Worm (Caenorhabditis elegans) whole organism, L4 larva: ENCODE results near the gene fbxb-60.

Experiments used
- D1046.2 ChIP-seq: fragments of 200-800 bp; sonication (Bioruptor generic); IDR thresholded peaks from 2 replicates; pipeline ENCODE4 v1.3.6; 2022; ENCODE audit warnings: missing genetic modification characterization, missing compliant biosample characterization
- ZK337.2 ChIP-seq: fragments of 200-800 bp; sonication (Bioruptor generic); IDR thresholded peaks from 2 replicates; pipeline ENCODE4 v1.3.6; 2022; ENCODE audit warnings: missing genetic modification reagents, missing genetic modification characterization, missing compliant biosample characterization
- aha-1 ChIP-seq: fragments of 150-350 bp; peaks from one replicate; lab custom pipeline; 2014; ENCODE audit warnings: missing biosample characterization, missing genetic modification characterization
- ama-1 ChIP-seq: fragments of 150-350 bp; optimal IDR thresholded peaks from 2 replicates; lab custom pipeline; 2014; ENCODE audit warnings: inconsistent platforms, mixed read lengths
- ceh-20 ChIP-seq: fragments of 200-800 bp; sonication (Bioruptor generic); IDR thresholded peaks from 2 replicates; pipeline ENCODE4 v1.3.6; 2022; ENCODE audit warnings: missing genetic modification reagents, missing genetic modification characterization, missing compliant biosample characterization
- ceh-32 ChIP-seq: sonication (generic microtip); optimal IDR thresholded peaks from 2 replicates; lab custom pipeline; 2016; ENCODE audit warnings: mild to moderate bottlenecking, missing genetic modification characterization, missing compliant biosample characterization; ENCODE audit not compliant: poor library complexity
- ceh-62 ChIP-seq: sonication (generic microtip); optimal IDR thresholded peaks from 2 replicates; lab custom pipeline; 2017; ENCODE audit warnings: missing biosample characterization, missing genetic modification characterization
- ces-1 ChIP-seq: fragments of 150-350 bp; sonication (generic microtip); optimal IDR thresholded peaks from 4 replicates; lab custom pipeline; 2014; ENCODE audit warnings: missing biosample characterization, missing genetic modification reagents, missing genetic modification characterization
- cey-2 ChIP-seq: sonication (generic microtip); optimal IDR thresholded peaks from 3 replicates; lab custom pipeline; 2017; ENCODE audit warnings: missing genetic modification characterization, mild to moderate bottlenecking, missing compliant biosample characterization, antibody characterized with exemption, borderline replicate concordance; ENCODE audit not compliant: insufficient read depth
- daf-16 ChIP-seq, 3 experiments: sonication (generic microtip); optimal IDR thresholded peaks; 2 replicates each; lab custom pipeline; 2016 to 2017; ENCODE audit warnings: missing genetic modification characterization in 3 of 3, missing genetic modification reagents in 3 of 3, mild to moderate bottlenecking in 2 of 3, missing compliant biosample characterization in 2 of 3, missing biosample characterization in 1 of 3, moderate library complexity in 1 of 3
- dmd-8 ChIP-seq: fragments of 200-800 bp; sonication (Bioruptor generic); IDR thresholded peaks from 2 replicates; pipeline ENCODE4 v1.3.6; 2022; ENCODE audit warnings: missing genetic modification characterization, missing compliant biosample characterization
- dmd-9 ChIP-seq: fragments of 200-800 bp; sonication (Bioruptor generic); IDR thresholded peaks from 2 replicates; pipeline ENCODE4 v1.3.6; 2022; ENCODE audit warnings: missing genetic modification reagents, missing genetic modification characterization, missing compliant biosample characterization
- egl-27 ChIP-seq: sonication (generic microtip); optimal IDR thresholded peaks from 3 replicates; lab custom pipeline; 2017; ENCODE audit warnings: missing biosample characterization, missing genetic modification reagents, missing genetic modification characterization
- egl-43 ChIP-seq: fragments of 200-800 bp; sonication (Bioruptor generic); IDR thresholded peaks from 2 replicates; pipeline ENCODE4 v1.3.6; 2022; ENCODE audit warnings: missing genetic modification reagents, missing genetic modification characterization, missing compliant biosample characterization
- hlh-11 ChIP-seq: fragments of 200-800 bp; sonication (Bioruptor generic); optimal IDR thresholded peaks from 2 replicates; lab custom pipeline; 2018; ENCODE audit warnings: mild to moderate bottlenecking, missing genetic modification characterization, missing compliant biosample characterization
- lin-1 ChIP-seq: fragments of 200-800 bp; sonication (Bioruptor generic); IDR thresholded peaks from 2 replicates; pipeline ENCODE4 v1.3.6; 2022; ENCODE audit warnings: missing genetic modification reagents, missing genetic modification characterization, missing compliant biosample characterization
- lin-13 ChIP-seq: fragments of 150-350 bp; optimal IDR thresholded peaks from 2 replicates; lab custom pipeline; 2014; ENCODE audit warnings: missing biosample characterization, missing genetic modification reagents, missing genetic modification characterization
- lin-15B ChIP-seq: fragments of 150-350 bp; sonication (generic microtip); optimal IDR thresholded peaks from 3 replicates; lab custom pipeline; 2014; ENCODE audit warnings: missing biosample characterization, missing genetic modification characterization
- lin-38 ChIP-seq: fragments of 200-800 bp; sonication (Bioruptor generic); IDR thresholded peaks from 2 replicates; pipeline ENCODE4 v1.3.6; 2022; ENCODE audit warnings: missing genetic modification reagents, missing genetic modification characterization, missing compliant biosample characterization
- lin-39 ChIP-seq: fragments of 150-350 bp; optimal IDR thresholded peaks from 2 replicates; lab custom pipeline; 2014; ENCODE audit warnings: missing biosample characterization, missing genetic modification reagents, missing genetic modification characterization
- madf-9 ChIP-seq: fragments of 200-800 bp; sonication (Bioruptor generic); conservative IDR thresholded peaks from 2 replicates; pipeline ENCODE4 v1.3.6; 2022; ENCODE audit warnings: missing genetic modification reagents, missing genetic modification characterization, missing compliant biosample characterization
- mdt-29 ChIP-seq: fragments of 200-800 bp; sonication (Bioruptor generic); IDR thresholded peaks from 2 replicates; pipeline ENCODE4 v1.3.6; 2022; ENCODE audit warnings: missing genetic modification reagents, missing genetic modification characterization, missing compliant biosample characterization
- nhr-42 ChIP-seq: fragments of 200-800 bp; sonication (Bioruptor generic); IDR thresholded peaks from 2 replicates; pipeline ENCODE4 v1.3.6; 2022; ENCODE audit warnings: missing genetic modification characterization, missing compliant biosample characterization
- nhr-76 ChIP-seq: fragments of 150-350 bp; optimal IDR thresholded peaks from 2 replicates; lab custom pipeline; 2014; ENCODE audit warnings: missing biosample characterization, missing genetic modification characterization
- pha-4 ChIP-seq, 2 experiments: fragments of 150-350 bp in 1 of 2; fragments of 200-800 bp in 1 of 2; sonication (Bioruptor generic) in 1 of 2; IDR thresholded peaks in 1 of 2; optimal IDR thresholded peaks in 1 of 2; 2 replicates each; pipeline versions ENCODE4 v1.3.6 to Lab custom; 2014 to 2022; ENCODE audit warnings: missing genetic modification characterization in 2 of 2, missing genetic modification reagents in 2 of 2, missing biosample characterization in 1 of 2, missing compliant biosample characterization in 1 of 2
- php-3 ChIP-seq: fragments of 200-800 bp; sonication (Bioruptor generic); IDR thresholded peaks from 2 replicates; pipeline ENCODE4 v1.3.6; 2022; ENCODE audit warnings: missing genetic modification reagents, missing genetic modification characterization, missing compliant biosample characterization
- pqm-1 ChIP-seq: sonication (generic microtip); optimal IDR thresholded peaks from 2 replicates; lab custom pipeline; 2017; ENCODE audit warnings: missing biosample characterization, missing genetic modification characterization
- snpc-1.2 ChIP-seq: fragments of 200-800 bp; sonication (Bioruptor generic); IDR thresholded peaks from 2 replicates; pipeline ENCODE4 v1.3.6; 2022; ENCODE audit warnings: missing genetic modification reagents, missing genetic modification characterization, missing compliant biosample characterization
- spr-3 ChIP-seq: fragments of 200-800 bp; sonication (Bioruptor generic); optimal IDR thresholded peaks from 2 replicates; lab custom pipeline; 2018; ENCODE audit warnings: mild to moderate bottlenecking, missing genetic modification characterization, missing compliant biosample characterization
- tag-97 ChIP-seq: fragments of 200-800 bp; sonication (Bioruptor generic); IDR thresholded peaks from 2 replicates; pipeline ENCODE4 v1.3.6; 2022; ENCODE audit warnings: missing genetic modification characterization, missing compliant biosample characterization
- unc-39 ChIP-seq: sonication (generic microtip); optimal IDR thresholded peaks from 2 replicates; lab custom pipeline; 2017; ENCODE audit warnings: missing biosample characterization, missing genetic modification characterization
- unc-62 ChIP-seq, 3 experiments: fragments of 150-350 bp in 1 of 3; sonication (generic microtip); optimal IDR thresholded peaks in 2 of 3; peaks in 1 of 3; 1 replicate in 1 of 3; 2 replicates in 2 of 3; lab custom pipeline; 2014 to 2017; ENCODE audit warnings: missing biosample characterization in 3 of 3, missing genetic modification characterization in 3 of 3, missing genetic modification reagents in 3 of 3, missing genotype in 1 of 3
- zfp-3 ChIP-seq: fragments of 200-800 bp; sonication (Bioruptor generic); conservative IDR thresholded peaks from 2 replicates; pipeline ENCODE4 v1.3.6; 2022; ENCODE audit warnings: missing genetic modification reagents, missing genetic modification characterization, missing compliant biosample characterization

fbxb-60 gene

ce11 chrV:19279888-19280287, 17.7 kb upstream of the fbxb-60 start, which contains the start of gene F21D9.8:
TSS of gene F21D9.8 (minus strand) at chrV:19279988.
- TF ChIP-seq mdt-29 (GFP tag; lab: Robert Waterston, UW) (no peak), lin-13 (GFP tag; lab: Kevin White, UChicago) (no peak), dmd-9 (GFP tag; lab: Robert Waterston, UW) (no peak), lin-1 (GFP tag; lab: Robert Waterston, UW) (no peak), ces-1 (GFP tag; lab: Kevin White, UChicago) (no peak), egl-27 (no peak), zfp-3 (no peak), ama-1 (lab: Kevin White, UChicago) (no peak), hlh-11 (no peak), lin-15B (tag; lab: Kevin White, UChicago) (no peak)

- TF ChIP-seq egl-43 (GFP tag; lab: Robert Waterston, UW) (no peak), aha-1 (tag; lab: Kevin White, UChicago) (peak; percentile 75), daf-16 (GFP tag; optimal IDR thresholded peaks at IDR 0.05; lab: Kevin White, UChicago) (no peak), daf-16 (tag; optimal IDR thresholded peaks at IDR 0.05; lab: Kevin White, UChicago) (no peak)
These were observed 15.3 kb upstream of the fbxb-60 start, which contains the start of gene fbxb-117 for ce11 chrV:19282314-19282713. TSS of gene fbxb-117 (plus strand) at chrV:19282614.

ce11 chrV:19285921-19286320, 11.7 kb upstream of the fbxb-60 start:
- no peak for TF ChIP-seq nhr-76 (tag; lab: Kevin White, UChicago)
- TF ChIP-seq unc-62 (GFP tag; optimal IDR thresholded peaks at IDR 0.05 in 1 of 2; lab: Kevin White, UChicago): peak in 1 of 2 experiments; percentile 21
- no peak for TF ChIP-seq unc-62 (tag; optimal IDR thresholded peaks at IDR 0.05; lab: Kevin White, UChicago)
- no peak for TF ChIP-seq ceh-20 (GFP tag; lab: Robert Waterston, UW)

DNA sequence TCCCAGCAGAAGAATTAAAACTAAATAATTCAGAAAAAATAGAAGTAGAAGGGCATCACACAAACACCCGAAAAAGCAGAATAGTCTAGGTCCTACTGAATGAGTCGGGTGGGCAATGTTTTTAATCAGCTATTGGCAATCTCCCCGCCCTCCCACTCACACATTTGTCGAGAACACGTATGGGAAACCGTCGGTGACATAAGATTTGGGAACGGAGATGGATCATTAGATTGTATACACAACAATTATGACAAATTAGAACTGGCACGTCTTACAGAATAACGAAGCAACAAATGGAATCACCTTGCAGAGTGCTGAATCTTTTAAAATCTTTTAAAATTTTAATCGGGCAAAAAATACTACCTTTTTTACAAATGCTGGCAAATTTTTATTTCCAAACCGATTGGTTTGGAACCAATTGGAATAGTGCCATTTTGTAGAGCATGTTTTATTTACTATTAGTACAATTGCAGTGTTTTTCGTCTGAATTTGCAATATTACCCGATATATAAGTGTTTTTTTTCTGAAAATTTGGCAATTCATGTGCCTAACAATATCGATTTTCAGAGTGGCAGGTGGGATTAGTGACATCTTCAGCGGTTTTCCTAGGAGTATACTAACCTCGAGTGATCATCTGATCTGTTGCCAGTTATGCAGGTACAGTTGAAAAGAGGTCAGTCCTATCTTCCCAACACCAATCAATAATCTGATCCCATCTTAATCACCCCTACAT, 9.4 kb upstream of the fbxb-60 start, which contains the start of the genes F55C9.3 and fbxb-57:
TSS of gene F55C9.3 (minus strand) at position 101 of the 733 bp plus-strand sequence.
TSS of gene fbxb-57 (plus strand) at position 683 of the 733 bp plus-strand sequence.
- no peak for TF ChIP-seq cey-2 (tag; lab: Kevin White, UChicago)
- TF ChIP-seq madf-9 (GFP tag; lab: Robert Waterston, UW): no peak
- TF ChIP-seq D1046.2: no peak
- peak in 1 of 2 experiments; percentile 71 for TF ChIP-seq unc-62 (GFP tag; optimal IDR thresholded peaks at IDR 0.05 in 1 of 2; lab: Kevin White, UChicago)
- TF ChIP-seq unc-62 (tag; optimal IDR thresholded peaks at IDR 0.05; lab: Kevin White, UChicago): no peak

DNA sequence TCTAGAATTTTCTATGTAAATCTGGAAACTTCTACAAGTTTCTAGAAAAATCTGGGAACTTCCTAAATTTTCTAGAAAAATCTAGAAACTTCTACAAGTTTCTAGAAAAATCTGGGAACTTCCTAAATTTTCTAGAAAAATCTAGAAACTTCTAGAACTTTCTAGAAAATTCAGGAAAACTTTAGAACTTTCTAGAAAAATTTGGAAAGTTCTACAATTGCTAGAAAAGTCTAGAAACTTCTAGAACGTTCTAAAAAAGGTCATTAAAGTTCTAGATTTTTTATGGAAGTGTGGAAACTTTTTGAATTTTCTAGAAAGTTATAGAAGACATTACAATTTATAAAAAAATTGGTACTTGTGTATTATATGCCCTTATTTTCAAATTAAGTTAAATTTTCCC, 4.6 kb upstream of the fbxb-60 start, which contains the start of gene F55C9.5:
TSS of gene F55C9.5 (minus strand) at position 101 of the 400 bp plus-strand sequence.
- TF ChIP-seq ceh-62 (tag; lab: Kevin White, UChicago): no peak
- TF ChIP-seq dmd-8 (GFP tag; lab: Robert Waterston, UW): no peak
- no peak for TF ChIP-seq pqm-1 (tag; lab: Kevin White, UChicago)
- no peak for TF ChIP-seq lin-39 (tag; lab: Kevin White, UChicago)
- TF ChIP-seq lin-38 (GFP tag; lab: Robert Waterston, UW): no peak
- TF ChIP-seq spr-3: no peak
- TF ChIP-seq zfp-3: no peak
- TF ChIP-seq ZK337.2: no peak
- TF ChIP-seq nhr-42 (GFP tag; lab: Robert Waterston, UW): no peak
- no peak for TF ChIP-seq aha-1 (tag; lab: Kevin White, UChicago)
- TF ChIP-seq, all 104 proteins: peak for 0

ce11 chrV:19296723-19297122, 887 bp upstream of the fbxb-60 start, which contains the start of gene F55C9.6:
TSS of gene F55C9.6 (minus strand) at chrV:19296823.
- TF ChIP-seq egl-43 (GFP tag; lab: Robert Waterston, UW) (no peak), unc-39 (tag; lab: Kevin White, UChicago) (no peak), mdt-29 (GFP tag; lab: Robert Waterston, UW) (no peak), snpc-1.2 (GFP tag; lab: Robert Waterston, UW) (no peak), tag-97 (no peak), pha-4 (GFP tag; IDR thresholded peaks at IDR 0.05; lab: Robert Waterston, UW) (no peak), pha-4 (tag; optimal IDR thresholded peaks at IDR 0.05; lab: Kevin White, UChicago) (no peak), ceh-32 (tag; lab: Kevin White, UChicago) (no peak), php-3 (GFP tag; lab: Robert Waterston, UW) (no peak)
- TF ChIP-seq, all 104 proteins: peak for 0
